Worm (Caenorhabditis elegans): ENCODE measurements around the gene C32A9.1.

ce11 chrX:10273392-10273791 is 13.5 kb upstream of the C32A9.1 start, which contains the start of gene F41E7.2:
- TF ChIP-seq him-1 (tag; optimal IDR thresholded peaks at IDR 0.05) (no peak), dao-5 (tag; optimal IDR thresholded peaks at IDR 0.05) (no peak)
